Worm (Caenorhabditis elegans) whole organism, mixed stage, embryonic: Measurements from ENCODE around the gene F13H8.1.

Source experiments
- bed-3 ChIP-seq: fragments of 200-800 bp; sonication (Bioruptor generic); optimal IDR thresholded peaks from 3 replicates; lab custom pipeline; 2018; ENCODE audit warnings: mild to moderate bottlenecking, missing genetic modification characterization, moderate library complexity, missing compliant biosample characterization
- ces-1 ChIP-seq: fragments of 150-350 bp; optimal IDR thresholded peaks from 2 replicates; lab custom pipeline; 2014; ENCODE audit warnings: missing biosample characterization, missing genetic modification reagents, missing genetic modification characterization
- lin-13 ChIP-seq: fragments of 150-350 bp; optimal IDR thresholded peaks from 2 replicates; lab custom pipeline; 2014; ENCODE audit warnings: missing biosample characterization, missing genetic modification characterization
- nhr-237 ChIP-seq: fragments of 150-350 bp; optimal IDR thresholded peaks from 2 replicates; lab custom pipeline; 2014; ENCODE audit warnings: missing biosample characterization, missing genetic modification characterization
- pha-4 ChIP-seq: fragments of 150-350 bp; optimal IDR thresholded peaks from 2 replicates; lab custom pipeline; 2018; ENCODE audit warnings: missing biosample characterization, missing genetic modification reagents, missing genetic modification characterization
- sem-2 ChIP-seq: fragments of 200-800 bp; sonication (Bioruptor generic); optimal IDR thresholded peaks from 2 replicates; lab custom pipeline; 2018; ENCODE audit warnings: mild to moderate bottlenecking, missing genetic modification characterization, missing compliant biosample characterization
- snpc-4 ChIP-seq: fragments of 150-350 bp; optimal IDR thresholded peaks from 2 replicates; lab custom pipeline; 2014; ENCODE audit warnings: missing biosample characterization, missing genetic modification characterization
- unc-62 ChIP-seq: fragments of 150-350 bp; optimal IDR thresholded peaks from 2 replicates; lab custom pipeline; 2014; ENCODE audit warnings: missing biosample characterization, missing genetic modification reagents, missing genetic modification characterization

ce11 chrII:6290047-6290582 lies 6.9 kb downstream of the F13H8.1 start, which contains the start of gene upb-1:
- TF ChIP-seq snpc-4 (tag; lab: Kevin White, UChicago) (no peak), sem-2 (GFP tag; lab: Kevin White, UChicago) (no peak), pha-4 (tag; lab: Kevin White, UChicago) (no peak), nhr-237 (tag; lab: Kevin White, UChicago) (no peak), unc-62 (GFP tag; lab: Kevin White, UChicago) (peak; percentile 90), lin-13 (no peak), ces-1 (no peak), bed-3 (GFP tag; lab: Kevin White, UChicago) (no peak)
